Fruit fly (Drosophila melanogaster) whole organism, embryonic: ENCODE results near the gene waw.

Experiments used
- Abd-B ChIP-seq: fragments of 200-800 bp; sonication (Bioruptor generic); optimal IDR thresholded peaks from 2 replicates; lab custom pipeline; 2018; ENCODE audit warnings: missing biosample characterization, mild to moderate bottlenecking, missing genetic modification characterization, moderate library complexity
- Bdp1 ChIP-seq: fragments of 200-800 bp; sonication (Bioruptor generic); optimal IDR thresholded peaks from 3 replicates; lab custom pipeline; 2016; ENCODE audit warnings: missing biosample characterization, missing genetic modification characterization
- CG11398 ChIP-seq: fragments of 200-800 bp; sonication (Bioruptor generic); optimal IDR thresholded peaks from 2 replicates; lab custom pipeline; 2016; ENCODE audit warnings: missing biosample characterization, missing genetic modification characterization
- CG11504 ChIP-seq: fragments of 200-800 bp; sonication (Bioruptor generic); optimal IDR thresholded peaks from 3 replicates; lab custom pipeline; 2019; ENCODE audit warnings: missing biosample characterization, mild to moderate bottlenecking, missing genetic modification characterization, moderate library complexity
- CG12104 ChIP-seq: fragments of 200-800 bp; sonication (Bioruptor generic); optimal IDR thresholded peaks from 3 replicates; lab custom pipeline; 2016; ENCODE audit warnings: missing biosample characterization, missing genetic modification characterization
- CG13123 ChIP-seq: fragments of 200-800 bp; sonication (Bioruptor generic); optimal IDR thresholded peaks from 2 replicates; lab custom pipeline; 2016; ENCODE audit warnings: missing biosample characterization, missing genetic modification characterization
- CG13894 ChIP-seq: fragments of 200-800 bp; sonication (Bioruptor generic); optimal IDR thresholded peaks from 3 replicates; lab custom pipeline; 2018; ENCODE audit warnings: missing biosample characterization, mild to moderate bottlenecking, missing genetic modification characterization, moderate library complexity
- CG1529 ChIP-seq: fragments of 200-800 bp; sonication (Bioruptor generic); optimal IDR thresholded peaks from 3 replicates; lab custom pipeline; 2018; ENCODE audit warnings: missing biosample characterization, missing genetic modification characterization
- CG1647 ChIP-seq: fragments of 200-800 bp; sonication (Bioruptor generic); optimal IDR thresholded peaks from 3 replicates; lab custom pipeline; 2016; ENCODE audit warnings: missing biosample characterization, missing genetic modification characterization
- CG16813 ChIP-seq: fragments of 200-800 bp; sonication (Bioruptor generic); IDR thresholded peaks from 3 replicates; pipeline ENCODE4 v1.3.6; 2022; ENCODE audit warnings: missing biosample characterization, missing genetic modification characterization; ENCODE audit not compliant: partially characterized antibody
- CG2129 ChIP-seq: fragments of 200-800 bp; sonication (Bioruptor generic); IDR thresholded peaks from 2 replicates; pipeline ENCODE4 v1.3.6; 2022; ENCODE audit warnings: missing biosample characterization, missing genetic modification characterization; ENCODE audit not compliant: partially characterized antibody
- CG2202 ChIP-seq: fragments of 200-800 bp; sonication (Bioruptor generic); optimal IDR thresholded peaks from 2 replicates; lab custom pipeline; 2018; ENCODE audit warnings: missing biosample characterization, mild to moderate bottlenecking, missing genetic modification characterization
- CG2678 ChIP-seq: fragments of 200-800 bp; sonication (Bioruptor generic); optimal IDR thresholded peaks from 3 replicates; lab custom pipeline; 2019; ENCODE audit warnings: missing biosample characterization, mild to moderate bottlenecking, missing genetic modification characterization, moderate library complexity
- CG2875 ChIP-seq: fragments of 200-800 bp; sonication (Bioruptor generic); optimal IDR thresholded peaks from 2 replicates; lab custom pipeline; 2017; ENCODE audit warnings: missing biosample characterization, mild to moderate bottlenecking, missing genetic modification characterization, missing genetic modification reagents
- CG3065 ChIP-seq: fragments of 200-800 bp; sonication (Bioruptor generic); optimal IDR thresholded peaks from 2 replicates; lab custom pipeline; 2016; ENCODE audit warnings: missing biosample characterization, missing genetic modification characterization
- CG31365 ChIP-seq: fragments of 200-800 bp; sonication (Bioruptor generic); optimal IDR thresholded peaks from 2 replicates; lab custom pipeline; 2018; ENCODE audit warnings: missing biosample characterization, mild to moderate bottlenecking, missing genetic modification characterization
- CG4617 ChIP-seq: fragments of 200-800 bp; sonication (Bioruptor generic); optimal IDR thresholded peaks from 3 replicates; lab custom pipeline; 2016; ENCODE audit warnings: missing biosample characterization, missing genetic modification characterization, borderline replicate concordance
- CG6791 ChIP-seq: fragments of 200-800 bp; sonication (Bioruptor generic); IDR thresholded peaks from 3 replicates; pipeline ENCODE4 v1.3.6; 2022; ENCODE audit warnings: missing biosample characterization, missing genetic modification characterization; ENCODE audit not compliant: partially characterized antibody
- CG8765 ChIP-seq: fragments of 200-800 bp; sonication (Bioruptor generic); IDR thresholded peaks from 2 replicates; pipeline ENCODE4 v1.3.6; 2022; ENCODE audit warnings: missing biosample characterization, missing genetic modification characterization
- CG9609 ChIP-seq: fragments of 200-800 bp; sonication (Bioruptor generic); optimal IDR thresholded peaks from 3 replicates; lab custom pipeline; 2016; ENCODE audit warnings: missing biosample characterization, missing genetic modification characterization
- CkIIα-i1 ChIP-seq: fragments of 200-800 bp; sonication (Bioruptor generic); IDR thresholded peaks from 2 replicates; pipeline ENCODE4 v1.3.6; 2022; ENCODE audit warnings: missing biosample characterization, missing genetic modification characterization
- D19A ChIP-seq: fragments of 200-800 bp; optimal IDR thresholded peaks from 3 replicates; lab custom pipeline; 2019; ENCODE audit warnings: missing biosample characterization, mild to moderate bottlenecking, missing genetic modification characterization, moderate library complexity
- Deaf1 ChIP-seq: fragments of 200-800 bp; optimal IDR thresholded peaks from 3 replicates; lab custom pipeline; 2019; ENCODE audit warnings: missing biosample characterization, mild to moderate bottlenecking, missing genetic modification characterization, moderate library complexity
- Dek ChIP-seq: fragments of 200-800 bp; sonication (Bioruptor generic); optimal IDR thresholded peaks from 3 replicates; lab custom pipeline; 2019; ENCODE audit warnings: missing biosample characterization, mild to moderate bottlenecking, missing genetic modification characterization, moderate library complexity
- HmgD ChIP-seq: fragments of 200-800 bp; sonication (Bioruptor generic); optimal IDR thresholded peaks from 3 replicates; lab custom pipeline; 2016; ENCODE audit warnings: missing biosample characterization, missing genetic modification characterization
- Hr51 ChIP-seq, 2 experiments: fragments of 200-800 bp; sonication (Bioruptor generic); optimal IDR thresholded peaks; 2 replicates in 1 of 2; 3 replicates in 1 of 2; lab custom pipeline; 2016 to 2018; ENCODE audit warnings: missing biosample characterization in 2 of 2, missing genetic modification characterization in 2 of 2, mild to moderate bottlenecking in 1 of 2, moderate library complexity in 1 of 2
- Hr78 ChIP-seq, 2 experiments: fragments of 200-800 bp in 1 of 2; fragments of >200 bp in 1 of 2; sonication (Bioruptor generic) in 1 of 2; optimal IDR thresholded peaks; 2 replicates each; lab custom pipeline; 2017 to 2019; ENCODE audit warnings: missing biosample characterization in 2 of 2, missing genetic modification characterization in 2 of 2, mild to moderate bottlenecking in 1 of 2, moderate library complexity in 1 of 2
- Med ChIP-seq: fragments of 200-800 bp; sonication (Bioruptor generic); peaks from one replicate; lab custom pipeline; 2016; ENCODE audit warnings: missing biosample characterization, missing genetic modification characterization, mild to moderate bottlenecking, inconsistent platforms, moderate library complexity
- Opbp ChIP-seq: fragments of 200-800 bp; sonication (Bioruptor generic); IDR thresholded peaks from 3 replicates; pipeline ENCODE4 v1.3.6; 2022; ENCODE audit warnings: missing biosample characterization, missing genetic modification characterization; ENCODE audit not compliant: partially characterized antibody
- PHDP ChIP-seq: fragments of 200-800 bp; sonication (Bioruptor generic); optimal IDR thresholded peaks from 3 replicates; lab custom pipeline; 2018; ENCODE audit warnings: missing biosample characterization, mild to moderate bottlenecking, missing genetic modification characterization, moderate library complexity
- Ravus ChIP-seq: fragments of 200-800 bp; sonication (Bioruptor generic); IDR thresholded peaks from 2 replicates; pipeline ENCODE4 v1.3.6; 2022; ENCODE audit warnings: missing biosample characterization, missing genetic modification characterization
- YL-1 ChIP-seq: fragments of 200-800 bp; sonication (Bioruptor generic); optimal IDR thresholded peaks from 3 replicates; lab custom pipeline; 2017; ENCODE audit warnings: missing biosample characterization, mild to moderate bottlenecking, missing genetic modification characterization
- ash1 ChIP-seq: fragments of 200-800 bp; sonication (Bioruptor generic); optimal IDR thresholded peaks from 2 replicates; lab custom pipeline; 2018; ENCODE audit warnings: missing biosample characterization, mild to moderate bottlenecking, missing genetic modification characterization
- ato ChIP-seq: fragments of 200-800 bp; sonication (Bioruptor generic); IDR thresholded peaks from 2 replicates; pipeline ENCODE4 v1.3.6; 2022; ENCODE audit warnings: missing biosample characterization, missing genetic modification characterization; ENCODE audit not compliant: partially characterized antibody
- bowl ChIP-seq: fragments of 200-800 bp; sonication (Bioruptor generic); IDR thresholded peaks from 2 replicates; pipeline ENCODE4 v1.3.6; 2022; ENCODE audit warnings: missing biosample characterization, missing genetic modification characterization
- br ChIP-seq: fragments of >200 bp; optimal IDR thresholded peaks from 2 replicates; lab custom pipeline; 2017
- cwo ChIP-seq: fragments of 200-800 bp; sonication (Bioruptor generic); optimal IDR thresholded peaks from 3 replicates; lab custom pipeline; 2017; ENCODE audit warnings: missing biosample characterization, missing genetic modification characterization, mild to moderate bottlenecking, moderate library complexity, missing genetic modification reagents
- en ChIP-seq: fragments of 200-800 bp; sonication (Bioruptor generic); optimal IDR thresholded peaks from 2 replicates; lab custom pipeline; 2016; ENCODE audit warnings: missing biosample characterization, missing genetic modification characterization
- gcm2 ChIP-seq: fragments of 200-800 bp; sonication (Bioruptor generic); optimal IDR thresholded peaks from 2 replicates; lab custom pipeline; 2016; ENCODE audit warnings: missing biosample characterization, missing genetic modification characterization
- hbn ChIP-seq: fragments of 200-800 bp; sonication (Bioruptor generic); IDR thresholded peaks from 2 replicates; pipeline ENCODE4 v1.3.6; 2022; ENCODE audit warnings: missing biosample characterization, missing genetic modification characterization; ENCODE audit not compliant: partially characterized antibody
- kni ChIP-seq: fragments of 200-800 bp; sonication (Bioruptor generic); optimal IDR thresholded peaks from 3 replicates; lab custom pipeline; 2017; ENCODE audit warnings: mild to moderate bottlenecking, missing biosample characterization, missing genetic modification reagents, missing genetic modification characterization
- lola ChIP-seq, 3 experiments: fragments of >200 bp in 2 of 3; fragments of 200-800 bp in 1 of 3; sonication (Bioruptor generic) in 1 of 3; optimal IDR thresholded peaks; 2 replicates each; lab custom pipeline; 2017 to 2019; ENCODE audit warnings: missing biosample characterization in 3 of 3, missing genetic modification characterization in 3 of 3, mild to moderate bottlenecking in 1 of 3, moderate library complexity in 1 of 3
- nmo ChIP-seq: fragments of 200-800 bp; sonication (Bioruptor generic); optimal IDR thresholded peaks from 2 replicates; lab custom pipeline; 2018; ENCODE audit warnings: missing biosample characterization, mild to moderate bottlenecking, missing genetic modification characterization, moderate library complexity
- pnt ChIP-seq: fragments of 200-800 bp; sonication (Bioruptor generic); optimal IDR thresholded peaks from 3 replicates; lab custom pipeline; 2016; ENCODE audit warnings: missing biosample characterization, missing genetic modification characterization
- sim ChIP-seq: fragments of 200-800 bp; sonication (Bioruptor generic); IDR thresholded peaks from 2 replicates; pipeline ENCODE4 v1.3.6; 2022; ENCODE audit warnings: missing biosample characterization, missing genetic modification characterization
- tio ChIP-seq: fragments of 200-800 bp; sonication (Bioruptor generic); optimal IDR thresholded peaks from 2 replicates; lab custom pipeline; 2017; ENCODE audit warnings: missing biosample characterization, missing genetic modification characterization, inconsistent platforms
- twi ChIP-seq: fragments of 200-800 bp; optimal IDR thresholded peaks from 2 replicates; lab custom pipeline; 2019; ENCODE audit warnings: missing biosample characterization, mild to moderate bottlenecking, missing genetic modification characterization, moderate library complexity
- vnd ChIP-seq: fragments of 200-800 bp; sonication (Bioruptor generic); IDR thresholded peaks from 3 replicates; pipeline ENCODE4 v1.3.6; 2022; ENCODE audit warnings: missing biosample characterization, missing genetic modification characterization; ENCODE audit not compliant: partially characterized antibody
- z ChIP-seq: fragments of 200-800 bp; sonication (Bioruptor generic); IDR thresholded peaks from 3 replicates; pipeline ENCODE4 v1.3.6; 2022; ENCODE audit warnings: missing biosample characterization, missing genetic modification characterization

Gene waw

dm6 chrX:21362878-21363277 lies at the start of gene waw, which contains the start of gene bbx (continued):
- no peak for TF ChIP-seq CG1647
- TF ChIP-seq CG11398: no peak
- TF ChIP-seq CG16813 (GFP tag; lab: Robert Waterston, UW): no peak
- TF ChIP-seq CG2678 (tag; lab: Kevin White, UChicago): no peak
- TF ChIP-seq CG12104 (GFP tag; lab: Kevin White, UChicago): no peak
- no peak for TF ChIP-seq CG1529 (GFP tag; lab: Kevin White, UChicago)
- peak; percentile 11 for TF ChIP-seq HmgD (GFP tag; lab: Kevin White, UChicago)
- TF ChIP-seq CG13894 (tag; lab: Kevin White, UChicago): no peak
- no peak for TF ChIP-seq z (GFP tag; lab: Robert Waterston, UW)
- TF ChIP-seq CG6791 (GFP tag; lab: Robert Waterston, UW): no peak
- no peak for TF ChIP-seq CG3065 (GFP tag; lab: Kevin White, UChicago)
- peak; percentile 77 for TF ChIP-seq YL-1 (GFP tag; lab: Kevin White, UChicago)
- TF ChIP-seq CG2875 (GFP tag; lab: Kevin White, UChicago): no peak
- TF ChIP-seq Abd-B (GFP tag; lab: Kevin White, UChicago): no peak
- TF ChIP-seq CG9609 (GFP tag; lab: Kevin White, UChicago): no peak
- peak; percentile 35 for TF ChIP-seq nmo (GFP tag; lab: Kevin White, UChicago)
- TF ChIP-seq CG2202 (tag; lab: Kevin White, UChicago): no peak
- TF ChIP-seq en: no peak
- TF ChIP-seq ash1 (GFP tag; lab: Kevin White, UChicago): no peak
- peak; percentile 36 for TF ChIP-seq PHDP (tag; lab: Kevin White, UChicago)

- TF ChIP-seq br (lab: Kevin White, UChicago) (no peak), Deaf1 (tag; lab: Kevin White, UChicago) (no peak), CG8765 (GFP tag; lab: Robert Waterston, UW) (no peak), Med (GFP tag; lab: Kevin White, UChicago) (peak; percentile 84), vnd (GFP tag; lab: Robert Waterston, UW) (peak; percentile 68), tio (no peak), Dek (tag; lab: Kevin White, UChicago) (no peak), gcm2 (GFP tag; lab: Kevin White, UChicago) (no peak), hbn (peak; percentile 47; the same call in 1 of the 2 replicates), D19A (tag; lab: Kevin White, UChicago) (peak; percentile 1), cwo (no peak), CkIIα-i1 (no peak), CG31365 (tag; lab: Kevin White, UChicago) (no peak), ato (GFP tag; lab: Robert Waterston, UW) (peak; percentile 56; the same call in 1 of the 2 replicates), CG4617 (GFP tag; lab: Kevin White, UChicago) (peak; percentile 36), twi (tag; lab: Kevin White, UChicago) (no peak), Hr51 (GFP tag; optimal IDR thresholded peaks at IDR 0.05; lab: Kevin White, UChicago) (no peak), CG2129 (0 out of 2 replicates have a peak, but pooled peaks have one; percentile 26), kni (GFP tag; lab: Kevin White, UChicago) (no peak), CG13123 (no peak), pnt (GFP tag; lab: Kevin White, UChicago) (no peak), bowl (GFP tag; lab: Robert Waterston, UW) (no peak), Hr78 (GFP tag; optimal IDR thresholded peaks at IDR 0.05; lab: Kevin White, UChicago) (no peak), Ravus (GFP tag; lab: Robert Waterston, UW) (no peak), Opbp (GFP tag; lab: Robert Waterston, UW) (peak; percentile 80), CG11504 (tag; lab: Kevin White, UChicago) (no peak), sim (GFP tag; lab: Robert Waterston, UW) (no peak), Bdp1 (GFP tag; lab: Kevin White, UChicago) (no peak), lola (GFP tag; optimal IDR thresholded peaks at IDR 0.05; lab: Kevin White, UChicago) (no peak)
Measured at dm6 chrX:21315852-21316251, 47.0 kb upstream of the waw start, which contains the start of gene Rpt6. Rpt6 (plus strand) TSS chrX:21316052.
